Worm (Caenorhabditis elegans) whole organism, early embryonic: ENCODE results near the gene T27D12.1.

ENCODE experiments used
- B0310.2 ChIP-seq: sonication (generic microtip); optimal IDR thresholded peaks from 2 replicates; lab custom pipeline; 2016; ENCODE audit warnings: mild to moderate bottlenecking, missing genetic modification characterization, missing compliant biosample characterization
- ama-1 ChIP-seq: fragments of 150-350 bp; optimal IDR thresholded peaks from 2 replicates; lab custom pipeline; 2014
- ceh-36 ChIP-seq: sonication (generic microtip); optimal IDR thresholded peaks from 2 replicates; lab custom pipeline; 2016; ENCODE audit warnings: missing genetic modification characterization, inconsistent platforms, missing compliant biosample characterization
- hmbx-1 ChIP-seq: sonication (generic microtip); optimal IDR thresholded peaks from 2 replicates; lab custom pipeline; 2016; ENCODE audit warnings: mild to moderate bottlenecking, missing genetic modification characterization, missing compliant biosample characterization
- hnd-1 ChIP-seq: sonication (generic microtip); optimal IDR thresholded peaks from 2 replicates; lab custom pipeline; 2016; ENCODE audit warnings: missing genetic modification characterization, missing compliant biosample characterization
- tbx-11 ChIP-seq: fragments of 200-800 bp; sonication (Bioruptor generic); IDR thresholded peaks from 2 replicates; pipeline ENCODE4 v1.3.6; 2022; ENCODE audit warnings: missing genetic modification characterization, missing compliant biosample characterization

- TF ChIP-seq ama-1 (no peak), hmbx-1 (tag; lab: Kevin White, UChicago) (no peak), ceh-36 (tag; lab: Kevin White, UChicago) (no peak), B0310.2 (tag; lab: Kevin White, UChicago) (no peak), hnd-1 (tag; lab: Kevin White, UChicago) (no peak), tbx-11 (GFP tag; lab: Robert Waterston, UW) (no peak)
These were observed 1.0 kb downstream of the T27D12.1 start for ce11 chrII:11843441-11843840.
